Fruit fly (Drosophila melanogaster) whole organism: ENCODE data around the gene PolrMT.

Experiments used
- CG8478 ChIP-seq: fragments of >200 bp; optimal IDR thresholded peaks from 2 replicates; lab custom pipeline; 2018; ENCODE audit warnings: inconsistent platforms
- Dll ChIP-seq: fragments of >200 bp; optimal IDR thresholded peaks from 2 replicates; lab custom pipeline; 2017
- psq ChIP-seq: fragments of >200 bp; optimal IDR thresholded peaks from 2 replicates; lab custom pipeline; 2017

DNA sequence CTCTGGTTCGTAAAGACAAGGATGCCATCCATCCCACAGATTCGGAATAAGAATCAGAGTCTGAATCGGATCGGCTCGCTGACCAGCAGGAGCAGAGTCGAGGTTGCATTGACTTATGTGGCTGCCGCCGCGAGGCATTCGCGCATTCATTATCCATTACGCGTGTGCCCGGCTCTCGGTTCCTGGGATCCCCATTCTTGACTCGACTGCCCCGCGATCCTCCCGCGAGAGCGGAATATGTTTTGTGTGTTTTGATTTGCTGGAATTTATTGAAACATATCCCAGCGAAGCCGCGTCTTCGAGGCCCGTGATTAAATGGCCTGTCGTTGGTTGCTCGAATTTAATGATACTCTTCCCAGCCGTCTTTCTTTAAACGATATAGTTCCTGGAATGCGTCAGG is 44.5 kb downstream of the PolrMT start:
- TF ChIP-seq Dll (lab: Kevin White, UChicago) (no peak), CG8478 (lab: Kevin White, UChicago) (no peak), psq (no peak)
